Fruit fly (Drosophila melanogaster): ENCODE measurements around the gene Taf7.

Taf7 gene

dm6 chr3R:7892246-7893000 lies 14.7 kb upstream of the Taf7 start (continued):
- no peak for TF ChIP-seq CG8765 (GFP tag; IDR thresholded peaks at IDR 0.05)
- TF ChIP-seq Dek (tag; optimal IDR thresholded peaks at IDR 0.05): no peak
- TF ChIP-seq toy (GFP tag; IDR thresholded peaks at IDR 0.05): no peak
- peak; percentile 12 for TF ChIP-seq CG7928 (GFP tag; optimal IDR thresholded peaks at IDR 0.05)
- TF ChIP-seq Camta (GFP tag; optimal IDR thresholded peaks at IDR 0.05): no peak
- peak; percentile 50 for TF ChIP-seq mirr (GFP tag; optimal IDR thresholded peaks at IDR 0.05)
- TF ChIP-seq kay (GFP tag; optimal IDR thresholded peaks at IDR 0.05): no peak
- TF ChIP-seq wek (GFP tag; optimal IDR thresholded peaks at IDR 0.05): peak; percentile 3
- no peak for TF ChIP-seq pfk (GFP tag; optimal IDR thresholded peaks at IDR 0.05)
- TF ChIP-seq CG17612 (GFP tag; IDR thresholded peaks at IDR 0.05): no peak
- no peak for TF ChIP-seq CG15073 (GFP tag; optimal IDR thresholded peaks at IDR 0.05)
- no peak for TF ChIP-seq CG1529 (GFP tag; optimal IDR thresholded peaks at IDR 0.05)
- no peak for TF ChIP-seq CG11093 (GFP tag; IDR thresholded peaks at IDR 0.05)
- no peak for TF ChIP-seq Hr3 (GFP tag; optimal IDR thresholded peaks at IDR 0.05)
- TF ChIP-seq trh (GFP tag; optimal IDR thresholded peaks at IDR 0.05): no peak
- no peak for TF ChIP-seq hbn (GFP tag; IDR thresholded peaks at IDR 0.05; ENCODE audit: partially characterized antibody)
- no peak for TF ChIP-seq disco-r (GFP tag; optimal IDR thresholded peaks at IDR 0.05)
- TF ChIP-seq Dll (GFP tag; IDR thresholded peaks at IDR 0.05; ENCODE audit: partially characterized antibody): no peak
- no peak for TF ChIP-seq Dip3 (GFP tag; optimal IDR thresholded peaks at IDR 0.05)
- TF ChIP-seq CG10654 (GFP tag; optimal IDR thresholded peaks at IDR 0.05): no peak
- peak; percentile 5 for TF ChIP-seq CG9437 (GFP tag; optimal IDR thresholded peaks at IDR 0.05)
- no peak for TF ChIP-seq CG12155 (GFP tag; optimal IDR thresholded peaks at IDR 0.05)
- no peak for TF ChIP-seq CG31388 (GFP tag; optimal IDR thresholded peaks at IDR 0.05)
- TF ChIP-seq esg (GFP tag; conservative IDR thresholded peaks at IDR 0.05): peak; percentile 15; the same call in 1 of the 2 replicates
- no peak for TF ChIP-seq dan (GFP tag; IDR thresholded peaks at IDR 0.05)
- peak; percentile 49 for TF ChIP-seq CG9817 (tag; optimal IDR thresholded peaks at IDR 0.05)
- no peak for TF ChIP-seq Myb (GFP tag; optimal IDR thresholded peaks at IDR 0.05)
- no peak for TF ChIP-seq CG9797 (GFP tag; optimal IDR thresholded peaks at IDR 0.05)
- no peak for TF ChIP-seq CG17359 (tag; optimal IDR thresholded peaks at IDR 0.05)
- TF ChIP-seq CG10147 (GFP tag; optimal IDR thresholded peaks at IDR 0.05): peak; percentile 57
- TF ChIP-seq vvl (GFP tag; IDR thresholded peaks at IDR 0.05): peak; percentile 35; the same call in 1 of the 2 replicates
- peak; percentile 67 for TF ChIP-seq Ets97D (GFP tag; optimal IDR thresholded peaks at IDR 0.05)
- no peak for TF ChIP-seq Doc2 (GFP tag; IDR thresholded peaks at IDR 0.05)
- TF ChIP-seq Side (GFP tag; optimal IDR thresholded peaks at IDR 0.05): no peak
- TF ChIP-seq nerfin-2 (GFP tag; IDR thresholded peaks at IDR 0.05; ENCODE audit: partially characterized antibody): no peak
- peak; percentile 55 for TF ChIP-seq caup (GFP tag; optimal IDR thresholded peaks at IDR 0.05; ENCODE audit: severe bottlenecking)
- TF ChIP-seq tgo (GFP tag; IDR thresholded peaks at IDR 0.05): peak; percentile 54; the same call in 2 of the 3 replicates
- no peak for TF ChIP-seq run (tag; optimal IDR thresholded peaks at IDR 0.05)
- no peak for TF ChIP-seq Poxn (GFP tag; IDR thresholded peaks at IDR 0.05)
- TF ChIP-seq grn (GFP tag; optimal IDR thresholded peaks at IDR 0.05): no peak
- no peak for TF ChIP-seq gsb (GFP tag; IDR thresholded peaks at IDR 0.05)
- TF ChIP-seq Mes4 (GFP tag; optimal IDR thresholded peaks at IDR 0.05): no peak
- peak; percentile 85 for TF ChIP-seq CG13894 (tag; optimal IDR thresholded peaks at IDR 0.05)
- no peak for TF ChIP-seq peb (GFP tag; IDR thresholded peaks at IDR 0.05)
- TF ChIP-seq CG7963 (GFP tag; IDR thresholded peaks at IDR 0.05; ENCODE audit: partially characterized antibody): no peak
- no peak for TF ChIP-seq aop (GFP tag; IDR thresholded peaks at IDR 0.05)
- TF ChIP-seq CG18764 (GFP tag; optimal IDR thresholded peaks at IDR 0.05): no peak
- TF ChIP-seq CG34376 (GFP tag; optimal IDR thresholded peaks at IDR 0.05): no peak
- TF ChIP-seq crol (GFP tag; IDR thresholded peaks at IDR 0.05): no peak
- TF ChIP-seq CG2712 (tag; optimal IDR thresholded peaks at IDR 0.05): peak; percentile 21

Measured in whole organism, embryonic.